Fruit fly (Drosophila melanogaster) whole organism, embryonic: ENCODE measurements around the gene MEP-1.

Experiments used
- Awh ChIP-seq: fragments of 200-800 bp; sonication (Bioruptor generic); IDR thresholded peaks from 2 replicates; pipeline ENCODE4, ENCODE4 v1.3.6; 2022; ENCODE audit warnings: missing biosample characterization, missing genetic modification characterization
- Bdp1 ChIP-seq: fragments of 200-800 bp; sonication (Bioruptor generic); optimal IDR thresholded peaks from 3 replicates; lab custom pipeline; 2016; ENCODE audit warnings: missing biosample characterization, missing genetic modification characterization
- CG10431 ChIP-seq: fragments of 200-800 bp; sonication (Bioruptor generic); optimal IDR thresholded peaks from 3 replicates; lab custom pipeline; 2018; ENCODE audit warnings: missing biosample characterization, mild to moderate bottlenecking, missing genetic modification characterization
- CG10565 ChIP-seq: fragments of 200-800 bp; sonication (Bioruptor generic); optimal IDR thresholded peaks from 3 replicates; lab custom pipeline; 2016; ENCODE audit warnings: missing biosample characterization, mild to moderate bottlenecking, missing genetic modification characterization
- CG10654 ChIP-seq: fragments of 200-800 bp; sonication (Bioruptor generic); optimal IDR thresholded peaks from 2 replicates; lab custom pipeline; 2016; ENCODE audit warnings: missing biosample characterization, missing genetic modification characterization
- CG11247 ChIP-seq: fragments of 200-800 bp; sonication (Bioruptor generic); IDR thresholded peaks from 2 replicates; pipeline ENCODE4 v1.3.6; 2022; ENCODE audit warnings: missing biosample characterization, missing genetic modification characterization
- CG11456 ChIP-seq: fragments of 200-800 bp; sonication (Bioruptor generic); IDR thresholded peaks from 3 replicates; pipeline ENCODE4 v1.3.6; 2022; ENCODE audit warnings: missing biosample characterization, missing genetic modification characterization
- CG12659 ChIP-seq: fragments of 200-800 bp; sonication (Bioruptor generic); optimal IDR thresholded peaks from 3 replicates; lab custom pipeline; 2017; ENCODE audit warnings: mild to moderate bottlenecking, missing biosample characterization, missing genetic modification reagents, missing genetic modification characterization
- CG12769 ChIP-seq: fragments of 200-800 bp; sonication (Bioruptor generic); optimal IDR thresholded peaks from 2 replicates; lab custom pipeline; 2019; ENCODE audit warnings: missing biosample characterization, mild to moderate bottlenecking, missing genetic modification characterization, moderate library complexity
- CG13296 ChIP-seq: fragments of 200-800 bp; sonication (Bioruptor generic); optimal IDR thresholded peaks from 3 replicates; lab custom pipeline; 2018; ENCODE audit warnings: missing biosample characterization, mild to moderate bottlenecking, missing genetic modification characterization
- CG14050 ChIP-seq: fragments of 200-800 bp; sonication (Bioruptor generic); IDR thresholded peaks from 3 replicates; pipeline ENCODE4 v1.3.6; 2022; ENCODE audit warnings: missing biosample characterization, missing genetic modification characterization
- CG14441 ChIP-seq: fragments of 200-800 bp; sonication (Bioruptor generic); IDR thresholded peaks from 2 replicates; pipeline ENCODE4 v1.3.6; 2022; ENCODE audit warnings: missing biosample characterization, missing genetic modification characterization
- CG14965 ChIP-seq: fragments of 200-800 bp; sonication (Bioruptor generic); optimal IDR thresholded peaks from 2 replicates; lab custom pipeline; 2016; ENCODE audit warnings: missing biosample characterization, missing genetic modification characterization, borderline replicate concordance
- CG15073 ChIP-seq: fragments of 200-800 bp; sonication (Bioruptor generic); optimal IDR thresholded peaks from 2 replicates; lab custom pipeline; 2016; ENCODE audit warnings: missing biosample characterization, missing genetic modification characterization
- CG1603 ChIP-seq: fragments of 200-800 bp; sonication (Bioruptor generic); optimal IDR thresholded peaks from 2 replicates; lab custom pipeline; 2019; ENCODE audit warnings: missing biosample characterization, mild to moderate bottlenecking, missing genetic modification characterization, moderate library complexity
- CG2202 ChIP-seq: fragments of 200-800 bp; sonication (Bioruptor generic); optimal IDR thresholded peaks from 2 replicates; lab custom pipeline; 2018; ENCODE audit warnings: missing biosample characterization, mild to moderate bottlenecking, missing genetic modification characterization
- CG2678 ChIP-seq: fragments of 200-800 bp; sonication (Bioruptor generic); optimal IDR thresholded peaks from 3 replicates; lab custom pipeline; 2019; ENCODE audit warnings: missing biosample characterization, mild to moderate bottlenecking, missing genetic modification characterization, moderate library complexity
- CG2712 ChIP-seq: fragments of 200-800 bp; optimal IDR thresholded peaks from 3 replicates; lab custom pipeline; 2019; ENCODE audit warnings: missing biosample characterization, mild to moderate bottlenecking, missing genetic modification characterization, moderate library complexity
- CG2889 ChIP-seq: fragments of 200-800 bp; sonication (Bioruptor generic); IDR thresholded peaks from 3 replicates; pipeline ENCODE4 v1.3.6; 2022; ENCODE audit warnings: missing biosample characterization, missing genetic modification characterization
- CG30020 ChIP-seq: fragments of 200-800 bp; optimal IDR thresholded peaks from 2 replicates; lab custom pipeline; 2019; ENCODE audit warnings: missing biosample characterization, mild to moderate bottlenecking, missing genetic modification characterization, moderate library complexity
- CG33557 ChIP-seq: fragments of 200-800 bp; sonication (Bioruptor generic); optimal IDR thresholded peaks from 2 replicates; lab custom pipeline; 2019; ENCODE audit warnings: missing biosample characterization, mild to moderate bottlenecking, missing genetic modification characterization, moderate library complexity
- CG8944 ChIP-seq: fragments of 200-800 bp; sonication (Bioruptor generic); optimal IDR thresholded peaks from 3 replicates; lab custom pipeline; 2016; ENCODE audit warnings: missing biosample characterization, missing genetic modification characterization
- CG9437 ChIP-seq: fragments of 200-800 bp; sonication (Bioruptor generic); optimal IDR thresholded peaks from 2 replicates; lab custom pipeline; 2018; ENCODE audit warnings: missing biosample characterization, mild to moderate bottlenecking, missing genetic modification characterization
- CG9609 ChIP-seq: fragments of 200-800 bp; sonication (Bioruptor generic); optimal IDR thresholded peaks from 3 replicates; lab custom pipeline; 2016; ENCODE audit warnings: missing biosample characterization, missing genetic modification characterization
- Dfd ChIP-seq, 2 experiments: fragments of >200 bp; optimal IDR thresholded peaks; 2 replicates each; lab custom pipeline; 2017; ENCODE audit warnings: missing biosample characterization in 2 of 2, missing genetic modification characterization in 2 of 2
- Dref ChIP-seq: fragments of 200-800 bp; sonication (Bioruptor generic); IDR thresholded peaks from 2 replicates; pipeline ENCODE4 v1.3.6; 2022; ENCODE audit warnings: missing biosample characterization, missing genetic modification characterization
- ERR ChIP-seq: fragments of 200-800 bp; sonication (Bioruptor generic); optimal IDR thresholded peaks from 2 replicates; lab custom pipeline; 2016; ENCODE audit warnings: missing biosample characterization, missing genetic modification characterization
- Ets97D ChIP-seq: fragments of 200-800 bp; sonication (Bioruptor generic); optimal IDR thresholded peaks from 3 replicates; lab custom pipeline; 2016; ENCODE audit warnings: missing biosample characterization, missing genetic modification characterization
- Hr78 ChIP-seq, 2 experiments: fragments of 200-800 bp in 1 of 2; fragments of >200 bp in 1 of 2; sonication (Bioruptor generic) in 1 of 2; optimal IDR thresholded peaks; 2 replicates each; lab custom pipeline; 2017 to 2019; ENCODE audit warnings: missing biosample characterization in 2 of 2, missing genetic modification characterization in 2 of 2, mild to moderate bottlenecking in 1 of 2, moderate library complexity in 1 of 2
- NC2β ChIP-seq: fragments of 200-800 bp; sonication (Bioruptor generic); optimal IDR thresholded peaks from 2 replicates; lab custom pipeline; 2016; ENCODE audit warnings: missing biosample characterization, missing genetic modification characterization
- Nf-YC ChIP-seq: fragments of 200-800 bp; optimal IDR thresholded peaks from 3 replicates; lab custom pipeline; 2019; ENCODE audit warnings: missing biosample characterization, mild to moderate bottlenecking, missing genetic modification characterization, moderate library complexity
- Poxn ChIP-seq: fragments of 200-800 bp; sonication (Bioruptor generic); IDR thresholded peaks from 2 replicates; pipeline ENCODE4 v1.3.6; 2022; ENCODE audit warnings: missing biosample characterization, missing genetic modification characterization
- Ravus ChIP-seq: fragments of 200-800 bp; sonication (Bioruptor generic); IDR thresholded peaks from 2 replicates; pipeline ENCODE4 v1.3.6; 2022; ENCODE audit warnings: missing biosample characterization, missing genetic modification characterization
- Side ChIP-seq: fragments of 200-800 bp; sonication (Bioruptor generic); optimal IDR thresholded peaks from 2 replicates; lab custom pipeline; 2016; ENCODE audit warnings: missing biosample characterization, missing genetic modification characterization
- Taf1 ChIP-seq: fragments of 200-800 bp; sonication (Bioruptor generic); IDR thresholded peaks from 2 replicates; pipeline ENCODE4 v1.3.6; 2022; ENCODE audit warnings: missing biosample characterization, missing genetic modification characterization
- al ChIP-seq: fragments of 200-800 bp; sonication (Bioruptor generic); IDR thresholded peaks from 2 replicates; pipeline ENCODE4 v1.3.6; 2022; ENCODE audit warnings: missing biosample characterization, missing genetic modification characterization
- ato ChIP-seq: fragments of 200-800 bp; sonication (Bioruptor generic); IDR thresholded peaks from 2 replicates; pipeline ENCODE4 v1.3.6; 2022; ENCODE audit warnings: missing biosample characterization, missing genetic modification characterization; ENCODE audit not compliant: partially characterized antibody
- az2 ChIP-seq: fragments of 200-800 bp; sonication (Bioruptor generic); optimal IDR thresholded peaks from 3 replicates; lab custom pipeline; 2016; ENCODE audit warnings: missing biosample characterization, missing genetic modification characterization
- cas ChIP-seq: fragments of 200-800 bp; sonication (Bioruptor generic); IDR thresholded peaks from 2 replicates; pipeline ENCODE4 v1.3.6; 2022; ENCODE audit warnings: missing biosample characterization, missing genetic modification characterization
- gcm ChIP-seq: fragments of 200-800 bp; sonication (Bioruptor generic); optimal IDR thresholded peaks from 2 replicates; lab custom pipeline; 2019; ENCODE audit warnings: missing biosample characterization, mild to moderate bottlenecking, missing genetic modification characterization, moderate library complexity
- gem ChIP-seq: fragments of 200-800 bp; sonication (Bioruptor generic); optimal IDR thresholded peaks from 2 replicates; lab custom pipeline; 2019; ENCODE audit warnings: missing biosample characterization, mild to moderate bottlenecking, missing genetic modification characterization, moderate library complexity
- insv ChIP-seq, 2 experiments: fragments of 200-800 bp; sonication (Bioruptor generic); optimal IDR thresholded peaks; 3 replicates each; lab custom pipeline; 2016 to 2018; ENCODE audit warnings: missing biosample characterization in 2 of 2, missing genetic modification characterization in 2 of 2
- jigr1 ChIP-seq: fragments of 200-800 bp; sonication (Bioruptor generic); IDR thresholded peaks from 3 replicates; pipeline ENCODE4 v1.3.6; 2022; ENCODE audit warnings: missing biosample characterization, missing genetic modification characterization
- knrl ChIP-seq: fragments of 200-800 bp; sonication (Bioruptor generic); IDR thresholded peaks from 3 replicates; pipeline ENCODE4 v1.3.6; 2022; ENCODE audit warnings: missing biosample characterization, missing genetic modification characterization; ENCODE audit not compliant: partially characterized antibody
- mld ChIP-seq: fragments of 200-800 bp; sonication (Bioruptor generic); IDR thresholded peaks from 3 replicates; pipeline ENCODE4 v1.3.6; 2022; ENCODE audit warnings: missing biosample characterization, missing genetic modification characterization; ENCODE audit not compliant: partially characterized antibody
- sd ChIP-seq: fragments of 200-800 bp; sonication (Bioruptor generic); optimal IDR thresholded peaks from 3 replicates; lab custom pipeline; 2018; ENCODE audit warnings: missing biosample characterization, mild to moderate bottlenecking, missing genetic modification characterization, moderate library complexity
- sisA ChIP-seq: fragments of 200-800 bp; sonication (Bioruptor generic); IDR thresholded peaks from 2 replicates; pipeline ENCODE4 v1.3.6; 2022; ENCODE audit warnings: missing biosample characterization, missing genetic modification characterization
- tio ChIP-seq: fragments of 200-800 bp; sonication (Bioruptor generic); optimal IDR thresholded peaks from 2 replicates; lab custom pipeline; 2017; ENCODE audit warnings: missing biosample characterization, missing genetic modification characterization, inconsistent platforms
- zen ChIP-seq: fragments of 200-800 bp; sonication (Bioruptor generic); optimal IDR thresholded peaks from 3 replicates; lab custom pipeline; 2018; ENCODE audit warnings: missing biosample characterization, mild to moderate bottlenecking, missing genetic modification characterization, moderate library complexity

MEP-1 gene

DNA sequence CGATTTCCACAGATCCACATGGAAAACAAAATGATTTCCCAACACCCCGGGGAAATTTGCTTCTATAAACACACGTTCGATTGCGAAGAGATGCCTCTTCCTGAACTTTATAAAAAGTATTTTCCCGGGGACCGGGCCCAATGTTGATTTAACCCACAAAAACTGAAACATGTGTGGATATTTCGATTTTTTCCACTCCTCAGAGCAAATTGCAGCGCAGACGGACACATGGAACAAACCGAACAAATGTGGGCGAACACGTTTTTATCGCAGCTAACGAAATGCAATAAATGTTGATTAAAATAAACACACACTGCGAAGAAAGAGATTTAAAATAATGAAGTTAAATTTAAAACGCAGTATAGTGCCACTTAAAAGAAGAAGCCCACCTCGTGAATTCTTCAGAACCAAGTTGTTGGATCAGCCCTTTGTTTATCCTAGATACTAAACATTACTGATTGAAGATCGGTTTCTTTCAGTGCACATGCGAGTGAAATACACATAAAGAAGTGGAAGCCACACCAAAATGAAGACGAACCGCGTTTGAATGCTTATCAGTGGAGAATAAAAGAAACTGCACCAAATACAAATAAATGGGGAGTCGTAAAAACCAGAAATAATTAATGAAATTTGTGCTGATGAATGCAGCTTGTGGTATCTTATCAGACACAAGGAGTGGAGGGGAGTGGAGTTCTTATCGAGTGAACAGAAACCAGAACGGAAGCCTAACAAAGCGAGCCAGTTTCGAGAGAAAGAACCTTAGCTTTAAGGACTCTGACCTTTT, 48.6 kb upstream of the MEP-1 start (continued):
- TF ChIP-seq sisA (GFP tag; lab: Robert Waterston, UW) (peak; percentile 92), CG14050 (GFP tag; lab: Robert Waterston, UW) (peak; percentile 68), tio (GFP tag; lab: Kevin White, UChicago) (peak; percentile 71), CG2889 (GFP tag; lab: Robert Waterston, UW) (peak; percentile 40; the same call in 1 of the 3 replicates), CG14965 (GFP tag; lab: Kevin White, UChicago) (no peak), Ravus (GFP tag; lab: Robert Waterston, UW) (no peak; the same call in none of the 2 replicates), sd (peak; percentile 11), CG15073 (GFP tag; lab: Kevin White, UChicago) (peak; percentile 2), zen (tag; lab: Kevin White, UChicago) (peak; percentile 65), jigr1 (GFP tag; lab: Robert Waterston, UW) (peak; percentile 59; the same call in 2 of the 3 replicates), NC2β (GFP tag; lab: Kevin White, UChicago) (peak; percentile 79), CG10431 (GFP tag; lab: Kevin White, UChicago) (peak; percentile 59), az2 (GFP tag; lab: Kevin White, UChicago) (peak; percentile 81), Nf-YC (peak; percentile 24), Ets97D (peak; percentile 39), CG12659 (GFP tag; lab: Kevin White, UChicago) (peak; percentile 66), CG2202 (tag; lab: Kevin White, UChicago) (peak; percentile 76), gcm (peak; percentile 78), CG33557 (GFP tag; lab: Kevin White, UChicago) (no peak), CG2678 (tag; lab: Kevin White, UChicago) (peak; percentile 86), Hr78 (GFP tag; optimal IDR thresholded peaks at IDR 0.05; lab: Kevin White, UChicago) (no peak), CG2712 (tag; lab: Kevin White, UChicago) (peak; percentile 91), Poxn (GFP tag; lab: Robert Waterston, UW) (no peak), Bdp1 (peak; percentile 17), CG10654 (GFP tag; lab: Kevin White, UChicago) (peak; percentile 88), Dref (no peak), ERR (GFP tag; lab: Kevin White, UChicago) (no peak), gem (tag; lab: Kevin White, UChicago) (peak; percentile 90), CG13296 (GFP tag; lab: Kevin White, UChicago) (peak; percentile 44), CG12769 (tag; lab: Kevin White, UChicago) (peak; percentile 43), CG9609 (GFP tag; lab: Kevin White, UChicago) (peak; percentile 76), knrl (GFP tag; lab: Robert Waterston, UW) (no peak), Dfd (GFP tag; optimal IDR thresholded peaks at IDR 0.05; lab: Kevin White, UChicago) (no peak), CG11456 (GFP tag; lab: Robert Waterston, UW) (peak; percentile 51; the same call in 1 of the 3 replicates), CG30020 (tag; lab: Kevin White, UChicago) (peak; percentile 36), CG10565 (GFP tag; lab: Kevin White, UChicago) (peak; percentile 15), Side (GFP tag; lab: Kevin White, UChicago) (peak; percentile 70), mld (GFP tag; lab: Robert Waterston, UW) (no peak), Taf1 (GFP tag; lab: Robert Waterston, UW) (no peak), cas (GFP tag; lab: Robert Waterston, UW) (no peak), CG11247 (GFP tag; lab: Robert Waterston, UW) (peak; percentile 75), al (no peak), CG9437 (peak; percentile 66), CG14441 (peak; percentile 86), Awh (GFP tag; lab: Robert Waterston, UW) (peak; percentile 92), CG1603 (tag; lab: Kevin White, UChicago) (peak; percentile 84), ato (GFP tag; lab: Robert Waterston, UW) (no peak), insv (GFP tag; optimal IDR thresholded peaks at IDR 0.05; lab: Kevin White, UChicago) (no peak), CG8944 (GFP tag; lab: Kevin White, UChicago) (peak; percentile 77)
